Fruit fly (Drosophila melanogaster) S2 (cell line): ENCODE measurements around the gene Dus4.

ENCODE experiments used
- CG8478 ChIP-seq: fragments of >200 bp; optimal IDR thresholded peaks from 2 replicates; lab custom pipeline; 2018
- CTCF ChIP-seq, 2 experiments: fragments of >200 bp; optimal IDR thresholded peaks; 2 replicates each; lab custom pipeline; 2018

DNA sequence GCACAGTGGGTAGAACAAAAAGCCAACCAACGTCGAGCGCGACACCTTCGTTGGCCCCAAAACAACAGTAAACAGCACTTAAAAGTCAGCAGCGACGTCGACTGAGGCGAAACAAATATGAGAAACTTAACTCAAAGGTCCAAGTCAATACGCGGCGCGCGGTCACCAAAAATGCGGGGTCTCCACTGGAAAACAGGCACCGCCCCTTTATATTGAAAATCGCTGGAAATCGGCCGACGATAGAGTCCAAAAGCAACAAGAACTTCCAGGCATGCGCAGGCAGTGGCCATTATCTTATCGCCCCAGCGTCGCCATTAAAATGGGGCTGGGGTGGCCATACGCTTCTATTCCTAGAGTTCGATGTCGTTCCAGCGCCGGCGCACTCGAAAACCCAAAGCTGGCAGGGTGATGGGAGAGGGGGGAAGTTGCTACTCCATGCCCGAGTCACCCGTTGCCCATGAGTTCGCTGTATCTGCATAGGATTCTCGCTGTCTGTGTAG, 45.3 kb downstream of the Dus4 start, which contains the start of gene Lim3:
- no peak for TF ChIP-seq CG8478 (lab: Kevin White, UChicago)
- TF ChIP-seq CTCF (optimal IDR thresholded peaks at IDR 0.05; lab: Kevin White, UChicago): no peak
